Fruit fly (Drosophila melanogaster) whole organism, embryonic: ENCODE results near the gene Rpp14b.

Source experiments
- B-H2 ChIP-seq: fragments of 200-800 bp; sonication (Bioruptor generic); optimal IDR thresholded peaks from 2 replicates; lab custom pipeline; 2018; ENCODE audit warnings: missing biosample characterization, mild to moderate bottlenecking, missing genetic modification characterization
- CG11085 ChIP-seq: fragments of 200-800 bp; sonication (Bioruptor generic); IDR thresholded peaks from 2 replicates; pipeline ENCODE4 v1.3.6; 2022; ENCODE audit warnings: missing biosample characterization, missing genetic modification characterization
- CG11247 ChIP-seq: fragments of 200-800 bp; sonication (Bioruptor generic); IDR thresholded peaks from 2 replicates; pipeline ENCODE4 v1.3.6; 2022; ENCODE audit warnings: missing biosample characterization, missing genetic modification characterization
- CG12236 ChIP-seq: fragments of 200-800 bp; sonication (Bioruptor generic); optimal IDR thresholded peaks from 2 replicates; lab custom pipeline; 2016; ENCODE audit warnings: missing biosample characterization, missing genetic modification characterization
- CG12769 ChIP-seq: fragments of 200-800 bp; sonication (Bioruptor generic); optimal IDR thresholded peaks from 2 replicates; lab custom pipeline; 2019; ENCODE audit warnings: missing biosample characterization, mild to moderate bottlenecking, missing genetic modification characterization, moderate library complexity
- CG13775 ChIP-seq: fragments of 200-800 bp; sonication (Bioruptor generic); optimal IDR thresholded peaks from 3 replicates; lab custom pipeline; 2017; ENCODE audit warnings: missing biosample characterization, mild to moderate bottlenecking, missing genetic modification characterization
- CG14014 ChIP-seq: fragments of 200-800 bp; sonication (Bioruptor generic); IDR thresholded peaks from 2 replicates; pipeline ENCODE4 v1.3.6; 2022; ENCODE audit warnings: missing biosample characterization, missing genetic modification characterization
- CG14667 ChIP-seq: fragments of 200-800 bp; sonication (Bioruptor generic); IDR thresholded peaks from 2 replicates; pipeline ENCODE4 v1.3.6; 2022; ENCODE audit warnings: missing biosample characterization, missing genetic modification characterization
- CG17361 ChIP-seq: fragments of 200-800 bp; sonication (Bioruptor generic); IDR thresholded peaks from 3 replicates; pipeline ENCODE4 v1.3.6; 2022; ENCODE audit warnings: missing biosample characterization, missing genetic modification characterization
- CG17612 ChIP-seq: fragments of 200-800 bp; sonication (Bioruptor generic); IDR thresholded peaks from 2 replicates; pipeline ENCODE4 v1.3.6; 2022; ENCODE audit warnings: missing biosample characterization, missing genetic modification characterization
- CG1792 ChIP-seq: fragments of 200-800 bp; sonication (Bioruptor generic); optimal IDR thresholded peaks from 2 replicates; lab custom pipeline; 2016; ENCODE audit warnings: missing biosample characterization, missing genetic modification characterization
- CG31224 ChIP-seq: fragments of 200-800 bp; sonication (Bioruptor generic); IDR thresholded peaks from 2 replicates; pipeline ENCODE4 v1.3.6; 2022; ENCODE audit warnings: missing biosample characterization, missing genetic modification characterization
- CG32767 ChIP-seq: fragments of 200-800 bp; sonication (Bioruptor generic); IDR thresholded peaks from 2 replicates; pipeline ENCODE4 v1.3.6; 2022; ENCODE audit warnings: missing biosample characterization, missing genetic modification characterization
- CG33557 ChIP-seq: fragments of 200-800 bp; sonication (Bioruptor generic); optimal IDR thresholded peaks from 2 replicates; lab custom pipeline; 2019; ENCODE audit warnings: missing biosample characterization, mild to moderate bottlenecking, missing genetic modification characterization, moderate library complexity
- CG42726 ChIP-seq: fragments of 200-800 bp; sonication (Bioruptor generic); IDR thresholded peaks from 2 replicates; pipeline ENCODE4 v1.3.6; 2022; ENCODE audit warnings: missing biosample characterization, missing genetic modification characterization; ENCODE audit not compliant: partially characterized antibody
- CG4404 ChIP-seq: fragments of 200-800 bp; sonication (Bioruptor generic); IDR thresholded peaks from 2 replicates; pipeline ENCODE4 v1.3.6; 2022; ENCODE audit warnings: missing biosample characterization, missing genetic modification characterization
- CG4617 ChIP-seq: fragments of 200-800 bp; sonication (Bioruptor generic); optimal IDR thresholded peaks from 3 replicates; lab custom pipeline; 2016; ENCODE audit warnings: missing biosample characterization, missing genetic modification characterization, borderline replicate concordance
- CG6254 ChIP-seq: fragments of 200-800 bp; sonication (Bioruptor generic); optimal IDR thresholded peaks from 3 replicates; lab custom pipeline; 2017; ENCODE audit warnings: mild to moderate bottlenecking, missing biosample characterization, missing genetic modification reagents, missing genetic modification characterization
- CTCF ChIP-seq: fragments of 200-800 bp; sonication (Bioruptor generic); optimal IDR thresholded peaks from 2 replicates; lab custom pipeline; 2017; ENCODE audit warnings: missing biosample characterization, mild to moderate bottlenecking, missing genetic modification characterization, moderate library complexity
- Dad ChIP-seq: fragments of 200-800 bp; sonication (Bioruptor generic); optimal IDR thresholded peaks from 3 replicates; lab custom pipeline; 2016; ENCODE audit warnings: missing biosample characterization, missing genetic modification characterization
- Dek ChIP-seq: fragments of 200-800 bp; sonication (Bioruptor generic); optimal IDR thresholded peaks from 3 replicates; lab custom pipeline; 2019; ENCODE audit warnings: missing biosample characterization, mild to moderate bottlenecking, missing genetic modification characterization, moderate library complexity
- Ets65A ChIP-seq: fragments of 200-800 bp; sonication (Bioruptor generic); peaks from one replicate; lab custom pipeline; 2016; ENCODE audit warnings: missing biosample characterization, missing genetic modification characterization
- HLHmδ ChIP-seq: fragments of 200-800 bp; sonication (Bioruptor generic); optimal IDR thresholded peaks from 2 replicates; lab custom pipeline; 2018; ENCODE audit warnings: missing biosample characterization, mild to moderate bottlenecking, missing genetic modification characterization, moderate library complexity
- Hey ChIP-seq: fragments of 200-800 bp; sonication (Bioruptor generic); optimal IDR thresholded peaks from 3 replicates; lab custom pipeline; 2018; ENCODE audit warnings: missing biosample characterization, mild to moderate bottlenecking, missing genetic modification characterization
- Hr3 ChIP-seq: fragments of 200-800 bp; sonication (Bioruptor generic); optimal IDR thresholded peaks from 3 replicates; lab custom pipeline; 2016; ENCODE audit warnings: missing biosample characterization, missing genetic modification characterization
- Lhr ChIP-seq: fragments of 200-800 bp; sonication (Bioruptor generic); optimal IDR thresholded peaks from 3 replicates; lab custom pipeline; 2017; ENCODE audit warnings: mild to moderate bottlenecking, missing biosample characterization, missing genetic modification reagents, missing genetic modification characterization
- Mes4 ChIP-seq: fragments of 200-800 bp; sonication (Bioruptor generic); optimal IDR thresholded peaks from 2 replicates; lab custom pipeline; 2016; ENCODE audit warnings: missing biosample characterization, missing genetic modification characterization
- NC2α ChIP-seq: fragments of 200-800 bp; sonication (Bioruptor generic); optimal IDR thresholded peaks from 2 replicates; lab custom pipeline; 2016; ENCODE audit warnings: missing biosample characterization, missing genetic modification characterization
- Ravus ChIP-seq: fragments of 200-800 bp; sonication (Bioruptor generic); IDR thresholded peaks from 2 replicates; pipeline ENCODE4 v1.3.6; 2022; ENCODE audit warnings: missing biosample characterization, missing genetic modification characterization
- Stat92E ChIP-seq, 3 experiments: fragments of >200 bp in 2 of 3; fragments of 200-800 bp in 1 of 3; sonication (Bioruptor generic) in 1 of 3; optimal IDR thresholded peaks; 2 replicates each; lab custom pipeline; 2017 to 2019; ENCODE audit warnings: missing biosample characterization in 3 of 3, missing genetic modification characterization in 3 of 3, mild to moderate bottlenecking in 1 of 3, moderate library complexity in 1 of 3
- TFAM ChIP-seq: fragments of 200-800 bp; sonication (Bioruptor generic); optimal IDR thresholded peaks from 2 replicates; lab custom pipeline; 2017; ENCODE audit warnings: missing biosample characterization, missing genetic modification characterization, inconsistent platforms
- Usf ChIP-seq: fragments of 200-800 bp; sonication (Bioruptor generic); optimal IDR thresholded peaks from 2 replicates; lab custom pipeline; 2017; ENCODE audit warnings: missing genotype, missing biosample characterization, missing genetic modification characterization
- amos ChIP-seq: fragments of 200-800 bp; sonication (Bioruptor generic); IDR thresholded peaks from 2 replicates; pipeline ENCODE4 v1.3.6; 2022; ENCODE audit warnings: missing biosample characterization, missing genetic modification characterization; ENCODE audit not compliant: partially characterized antibody
- dan ChIP-seq: fragments of 200-800 bp; sonication (Bioruptor generic); IDR thresholded peaks from 2 replicates; pipeline ENCODE4 v1.3.6; 2022; ENCODE audit warnings: missing biosample characterization, missing genetic modification characterization
- emc ChIP-seq: fragments of 200-800 bp; sonication (Bioruptor generic); optimal IDR thresholded peaks from 2 replicates; lab custom pipeline; 2016; ENCODE audit warnings: missing biosample characterization, missing genetic modification characterization
- ems ChIP-seq: fragments of 200-800 bp; sonication (Bioruptor generic); optimal IDR thresholded peaks from 3 replicates; lab custom pipeline; 2016; ENCODE audit warnings: missing biosample characterization, missing genetic modification characterization
- eyg ChIP-seq: fragments of 200-800 bp; sonication (Bioruptor generic); optimal IDR thresholded peaks from 3 replicates; lab custom pipeline; 2016; ENCODE audit warnings: missing biosample characterization, missing genetic modification characterization
- fd102C ChIP-seq: fragments of 200-800 bp; sonication (Bioruptor generic); optimal IDR thresholded peaks from 2 replicates; lab custom pipeline; 2018; ENCODE audit warnings: missing biosample characterization, mild to moderate bottlenecking, missing genetic modification characterization, moderate library complexity
- gfzf ChIP-seq: fragments of 200-800 bp; sonication (Bioruptor generic); optimal IDR thresholded peaks from 2 replicates; lab custom pipeline; 2016; ENCODE audit warnings: missing biosample characterization, mild to moderate bottlenecking, missing genetic modification characterization, moderate library complexity
- hbn ChIP-seq: fragments of 200-800 bp; sonication (Bioruptor generic); IDR thresholded peaks from 2 replicates; pipeline ENCODE4 v1.3.6; 2022; ENCODE audit warnings: missing biosample characterization, missing genetic modification characterization; ENCODE audit not compliant: partially characterized antibody
- hkb ChIP-seq, 2 experiments: fragments of 200-800 bp in 1 of 2; fragments of >200 bp in 1 of 2; sonication (Bioruptor generic) in 1 of 2; IDR thresholded peaks in 1 of 2; optimal IDR thresholded peaks in 1 of 2; 2 replicates each; pipeline versions ENCODE4 v1.3.6 to Lab custom; 2017 to 2022; ENCODE audit warnings: missing biosample characterization in 1 of 2, missing genetic modification characterization in 1 of 2
- jumu ChIP-seq: fragments of 200-800 bp; sonication (Bioruptor generic); optimal IDR thresholded peaks from 3 replicates; lab custom pipeline; 2016; ENCODE audit warnings: missing biosample characterization, missing genetic modification characterization
- klu ChIP-seq: fragments of 200-800 bp; sonication (Bioruptor generic); IDR thresholded peaks from 2 replicates; pipeline ENCODE4 v1.3.6; 2022; ENCODE audit warnings: missing biosample characterization, missing genetic modification characterization
- lilli ChIP-seq: fragments of 200-800 bp; sonication (Bioruptor generic); optimal IDR thresholded peaks from 3 replicates; lab custom pipeline; 2016; ENCODE audit warnings: missing biosample characterization, missing genetic modification characterization
- psq ChIP-seq: fragments of 200-800 bp; sonication (Bioruptor generic); optimal IDR thresholded peaks from 2 replicates; lab custom pipeline; 2017; ENCODE audit warnings: missing biosample characterization, missing genetic modification characterization
- pzg ChIP-seq: fragments of 200-800 bp; sonication (Bioruptor generic); optimal IDR thresholded peaks from 3 replicates; lab custom pipeline; 2018; ENCODE audit warnings: missing biosample characterization, mild to moderate bottlenecking, missing genetic modification characterization, moderate library complexity
- ranshi ChIP-seq: fragments of 200-800 bp; sonication (Bioruptor generic); IDR thresholded peaks from 2 replicates; pipeline ENCODE4 v1.3.6; 2022; ENCODE audit warnings: missing biosample characterization, missing genetic modification characterization
- repo ChIP-seq: fragments of 200-800 bp; sonication (Bioruptor generic); optimal IDR thresholded peaks from 2 replicates; lab custom pipeline; 2016; ENCODE audit warnings: missing biosample characterization, missing genetic modification characterization
- ttk ChIP-seq: fragments of 200-800 bp; sonication (Bioruptor generic); IDR thresholded peaks from 2 replicates; pipeline ENCODE4 v2.1.2; 2022; ENCODE audit warnings: missing biosample characterization, missing genetic modification characterization
- unpg ChIP-seq: fragments of 200-800 bp; sonication (Bioruptor generic); optimal IDR thresholded peaks from 3 replicates; lab custom pipeline; 2018; ENCODE audit warnings: missing biosample characterization, mild to moderate bottlenecking, missing genetic modification characterization, moderate library complexity
- zf30C ChIP-seq: fragments of 200-800 bp; sonication (Bioruptor generic); optimal IDR thresholded peaks from 3 replicates; lab custom pipeline; 2018; ENCODE audit warnings: missing biosample characterization, mild to moderate bottlenecking, missing genetic modification characterization

The Rpp14b gene

DNA sequence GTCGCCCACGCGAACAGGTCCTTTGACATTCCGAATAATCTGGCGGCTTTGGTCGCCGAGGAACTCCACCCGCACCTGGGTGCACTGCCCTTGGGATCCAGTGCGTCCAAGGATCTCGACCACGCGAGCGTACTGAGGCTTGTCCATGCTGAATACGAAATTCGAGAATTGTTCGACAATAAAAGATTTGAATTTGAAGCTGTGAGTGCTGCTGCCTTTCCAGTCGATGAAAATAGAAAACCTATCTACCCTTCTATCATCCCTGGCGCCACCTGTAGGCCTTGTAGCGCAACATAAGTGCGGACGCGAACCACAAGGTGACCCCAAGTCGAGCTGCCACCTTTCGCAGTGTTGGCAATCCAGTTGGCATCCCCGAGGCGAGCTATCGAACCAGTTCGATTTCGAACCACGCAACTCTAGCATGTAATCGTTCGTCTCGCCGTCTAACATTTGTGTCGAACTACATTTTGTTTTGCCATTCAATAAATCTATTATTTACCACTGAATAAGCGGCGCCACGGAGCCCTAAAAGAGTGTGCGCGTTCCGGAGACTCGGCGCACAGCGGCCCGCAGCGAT, 33.2 kb upstream of the Rpp14b start, which contains the start of the genes RpS28a and Axn (continued):
- TF ChIP-seq CG1792 (GFP tag; lab: Kevin White, UChicago) = no peak
- TF ChIP-seq CG13775 (GFP tag; lab: Kevin White, UChicago) = no peak
- no peak for TF ChIP-seq CG17612 (GFP tag; lab: Robert Waterston, UW)
- TF ChIP-seq Mes4 (GFP tag; lab: Kevin White, UChicago) = peak; percentile 27
- no peak for TF ChIP-seq NC2α
- TF ChIP-seq Stat92E (GFP tag; optimal IDR thresholded peaks at IDR 0.05; lab: Kevin White, UChicago) = no peak
- no peak for TF ChIP-seq Ravus (GFP tag; lab: Robert Waterston, UW)
- TF ChIP-seq ranshi (GFP tag; lab: Robert Waterston, UW) = no peak
- peak; percentile 67 for TF ChIP-seq CG4617 (GFP tag; lab: Kevin White, UChicago)
- no peak for TF ChIP-seq CG11247
- TF ChIP-seq CG31224 (GFP tag; lab: Robert Waterston, UW) = no peak
- TF ChIP-seq klu (GFP tag; lab: Robert Waterston, UW) = no peak
- TF ChIP-seq lilli (GFP tag; lab: Kevin White, UChicago) = peak; percentile 5
- TF ChIP-seq gfzf (GFP tag; lab: Kevin White, UChicago) = peak; percentile 47
- no peak for TF ChIP-seq CG14014 (GFP tag; lab: Robert Waterston, UW)
- no peak for TF ChIP-seq eyg (GFP tag; lab: Kevin White, UChicago)
- TF ChIP-seq amos (GFP tag; lab: Robert Waterston, UW) = peak; percentile 65; the same call in 1 of the 2 replicates
- peak; percentile 51 for TF ChIP-seq Ets65A (GFP tag; lab: Kevin White, UChicago)
- no peak for TF ChIP-seq CG12236 (GFP tag; lab: Kevin White, UChicago)
- no peak for TF ChIP-seq ttk (GFP tag; lab: Robert Waterston, UW)
- no peak for TF ChIP-seq CG14667 (GFP tag; lab: Robert Waterston, UW)
- peak; percentile 49 for TF ChIP-seq B-H2 (GFP tag; lab: Kevin White, UChicago)
- no peak for TF ChIP-seq CG4404 (GFP tag; lab: Robert Waterston, UW)
- TF ChIP-seq CG6254 (GFP tag; lab: Kevin White, UChicago) = peak; percentile 86
- no peak for TF ChIP-seq CG11085 (GFP tag; lab: Robert Waterston, UW)
- peak; percentile 59 for TF ChIP-seq CG42726 (GFP tag; lab: Robert Waterston, UW)
- TF ChIP-seq Hr3 = no peak
- TF ChIP-seq hbn (GFP tag; lab: Robert Waterston, UW) = peak; percentile 42; the same call in 1 of the 2 replicates
- TF ChIP-seq unpg (GFP tag; lab: Kevin White, UChicago) = no peak
- TF ChIP-seq CTCF = peak; percentile 97
- TF ChIP-seq ems (GFP tag; lab: Kevin White, UChicago) = no peak
- TF ChIP-seq CG12769 (tag; lab: Kevin White, UChicago) = no peak
- no peak for TF ChIP-seq dan (GFP tag; lab: Robert Waterston, UW)
- no peak for TF ChIP-seq CG32767 (GFP tag; lab: Robert Waterston, UW)
- TF ChIP-seq pzg (GFP tag; lab: Kevin White, UChicago) = peak; percentile 98
- TF ChIP-seq Hey (tag; lab: Kevin White, UChicago) = no peak
- peak; percentile 1 for TF ChIP-seq Dek (tag; lab: Kevin White, UChicago)
- TF ChIP-seq psq (GFP tag; lab: Kevin White, UChicago) = no peak
- TF ChIP-seq emc = no peak
- TF ChIP-seq Usf = no peak
- TF ChIP-seq fd102C = no peak
- peak; percentile 15 for TF ChIP-seq jumu (GFP tag; lab: Kevin White, UChicago)
- no peak for TF ChIP-seq zf30C (GFP tag; lab: Kevin White, UChicago)
- TF ChIP-seq Dad (GFP tag; lab: Kevin White, UChicago) = no peak
- TF ChIP-seq HLHmδ (GFP tag; lab: Kevin White, UChicago) = peak; percentile 64
- TF ChIP-seq CG33557 = no peak
- no peak for TF ChIP-seq TFAM (GFP tag; lab: Kevin White, UChicago)
- no peak for TF ChIP-seq repo (GFP tag; lab: Kevin White, UChicago)
- peak; percentile 91 for TF ChIP-seq Lhr (GFP tag; lab: Kevin White, UChicago)
- no peak; the same call in 2 of the 3 replicates for TF ChIP-seq CG17361 (GFP tag; lab: Robert Waterston, UW)
- TF ChIP-seq hkb (optimal IDR thresholded peaks at IDR 0.05; lab: Kevin White, UChicago) = peak; percentile 62
- no peak for TF ChIP-seq hkb (GFP tag; IDR thresholded peaks at IDR 0.05; lab: Robert Waterston, UW)
